Fruit fly (Drosophila melanogaster) whole organism, embryonic: Measurements from ENCODE around the gene Utx.
A peak's percentile ranks its signal among the peaks of the same experiment; 100 is the strongest.

Experiments
- ATbp ChIP-seq: fragments of 200-800 bp; sonication (Bioruptor generic); optimal IDR thresholded peaks from 2 replicates; lab custom pipeline; 2017; ENCODE audit warnings: missing biosample characterization, mild to moderate bottlenecking, missing genetic modification characterization, missing genetic modification reagents
- Adf1 ChIP-seq: fragments of 200-800 bp; sonication (Bioruptor generic); IDR thresholded peaks from 2 replicates; pipeline ENCODE4 v1.3.6; 2022; ENCODE audit warnings: missing biosample characterization, missing genetic modification characterization
- Awh ChIP-seq: fragments of 200-800 bp; sonication (Bioruptor generic); IDR thresholded peaks from 2 replicates; pipeline ENCODE4, ENCODE4 v1.3.6; 2022; ENCODE audit warnings: missing biosample characterization, missing genetic modification characterization
- BEAF-32 ChIP-seq: fragments of 200-800 bp; sonication (Bioruptor generic); optimal IDR thresholded peaks from 3 replicates; lab custom pipeline; 2017; ENCODE audit warnings: missing biosample characterization, missing genetic modification characterization, mild to moderate bottlenecking, moderate library complexity, missing genetic modification reagents
- CG10431 ChIP-seq: fragments of 200-800 bp; sonication (Bioruptor generic); optimal IDR thresholded peaks from 3 replicates; lab custom pipeline; 2018; ENCODE audit warnings: missing biosample characterization, mild to moderate bottlenecking, missing genetic modification characterization
- CG11085 ChIP-seq: fragments of 200-800 bp; sonication (Bioruptor generic); IDR thresholded peaks from 2 replicates; pipeline ENCODE4 v1.3.6; 2022; ENCODE audit warnings: missing biosample characterization, missing genetic modification characterization
- CG11560 ChIP-seq: fragments of 200-800 bp; sonication (Bioruptor generic); IDR thresholded peaks from 3 replicates; pipeline ENCODE4 v1.3.6; 2022; ENCODE audit warnings: missing biosample characterization, missing genetic modification characterization
- CG15479 ChIP-seq: fragments of 200-800 bp; sonication (Bioruptor generic); optimal IDR thresholded peaks from 3 replicates; lab custom pipeline; 2019; ENCODE audit warnings: missing biosample characterization, mild to moderate bottlenecking, missing genetic modification characterization, moderate library complexity
- CG18262 ChIP-seq: fragments of 200-800 bp; optimal IDR thresholded peaks from 3 replicates; lab custom pipeline; 2019; ENCODE audit warnings: missing biosample characterization, mild to moderate bottlenecking, missing genetic modification characterization, moderate library complexity
- CG18764 ChIP-seq: fragments of 200-800 bp; sonication (Bioruptor generic); optimal IDR thresholded peaks from 3 replicates; lab custom pipeline; 2016; ENCODE audit warnings: missing biosample characterization, missing genetic modification characterization
- CG2199 ChIP-seq: fragments of 200-800 bp; sonication (Bioruptor generic); IDR thresholded peaks from 3 replicates; pipeline ENCODE4 v1.3.6; 2022; ENCODE audit warnings: missing biosample characterization, missing genetic modification characterization
- CG2202 ChIP-seq: fragments of 200-800 bp; sonication (Bioruptor generic); optimal IDR thresholded peaks from 2 replicates; lab custom pipeline; 2018; ENCODE audit warnings: missing biosample characterization, mild to moderate bottlenecking, missing genetic modification characterization
- CG2875 ChIP-seq: fragments of 200-800 bp; sonication (Bioruptor generic); optimal IDR thresholded peaks from 2 replicates; lab custom pipeline; 2017; ENCODE audit warnings: missing biosample characterization, mild to moderate bottlenecking, missing genetic modification characterization, missing genetic modification reagents
- CG4707 ChIP-seq: fragments of 200-800 bp; sonication (Bioruptor generic); optimal IDR thresholded peaks from 2 replicates; lab custom pipeline; 2018; ENCODE audit warnings: missing biosample characterization, mild to moderate bottlenecking, missing genetic modification characterization, moderate library complexity
- CG7556 ChIP-seq: fragments of 200-800 bp; sonication (Bioruptor generic); optimal IDR thresholded peaks from 2 replicates; lab custom pipeline; 2017; ENCODE audit warnings: missing biosample characterization, mild to moderate bottlenecking, missing genetic modification characterization
- CG7839 ChIP-seq: fragments of 200-800 bp; sonication (Bioruptor generic); optimal IDR thresholded peaks from 3 replicates; lab custom pipeline; 2018; ENCODE audit warnings: missing biosample characterization, mild to moderate bottlenecking, missing genetic modification characterization, moderate library complexity
- CG7928 ChIP-seq: fragments of 200-800 bp; sonication (Bioruptor generic); optimal IDR thresholded peaks from 2 replicates; lab custom pipeline; 2017; ENCODE audit warnings: missing biosample characterization, mild to moderate bottlenecking, missing genetic modification characterization
- CG8089 ChIP-seq: fragments of 200-800 bp; sonication (Bioruptor generic); optimal IDR thresholded peaks from 3 replicates; lab custom pipeline; 2016; ENCODE audit warnings: missing biosample characterization, missing genetic modification characterization
- CG9215 ChIP-seq: fragments of 200-800 bp; sonication (Bioruptor generic); IDR thresholded peaks from 2 replicates; pipeline ENCODE4 v1.3.6; 2022; ENCODE audit warnings: missing biosample characterization, missing genetic modification characterization
- Dad ChIP-seq: fragments of 200-800 bp; sonication (Bioruptor generic); optimal IDR thresholded peaks from 3 replicates; lab custom pipeline; 2016; ENCODE audit warnings: missing biosample characterization, missing genetic modification characterization
- Deaf1 ChIP-seq: fragments of 200-800 bp; optimal IDR thresholded peaks from 3 replicates; lab custom pipeline; 2019; ENCODE audit warnings: missing biosample characterization, mild to moderate bottlenecking, missing genetic modification characterization, moderate library complexity
- Doc2 ChIP-seq: fragments of 200-800 bp; sonication (Bioruptor generic); IDR thresholded peaks from 2 replicates; pipeline ENCODE4 v1.3.6; 2022; ENCODE audit warnings: missing biosample characterization, missing genetic modification characterization
- E2f1 ChIP-seq: fragments of 200-800 bp; sonication (Bioruptor generic); IDR thresholded peaks from 2 replicates; pipeline ENCODE4 v1.3.6; 2022; ENCODE audit warnings: missing biosample characterization, missing genetic modification characterization
- Lim3 ChIP-seq: fragments of 200-800 bp; sonication (Bioruptor generic); IDR thresholded peaks from 2 replicates; pipeline ENCODE4 v1.3.6; 2022; ENCODE audit warnings: missing biosample characterization, missing genetic modification characterization
- NK7.1 ChIP-seq: fragments of 200-800 bp; sonication (Bioruptor generic); optimal IDR thresholded peaks from 3 replicates; lab custom pipeline; 2016; ENCODE audit warnings: missing biosample characterization, missing genetic modification characterization
- NfI ChIP-seq: fragments of 200-800 bp; sonication (Bioruptor generic); optimal IDR thresholded peaks from 3 replicates; lab custom pipeline; 2018; ENCODE audit warnings: missing biosample characterization, mild to moderate bottlenecking, missing genetic modification characterization, moderate library complexity
- Oaz ChIP-seq: fragments of 200-800 bp; sonication (Bioruptor generic); IDR thresholded peaks from 2 replicates; pipeline ENCODE4 v1.3.6; 2022; ENCODE audit warnings: missing biosample characterization, missing genetic modification characterization
- Opbp ChIP-seq: fragments of 200-800 bp; sonication (Bioruptor generic); IDR thresholded peaks from 3 replicates; pipeline ENCODE4 v1.3.6; 2022; ENCODE audit warnings: missing biosample characterization, missing genetic modification characterization; ENCODE audit not compliant: partially characterized antibody
- Scr ChIP-seq: fragments of 200-800 bp; sonication (Bioruptor generic); IDR thresholded peaks from 2 replicates; pipeline ENCODE4 v1.3.6; 2022; ENCODE audit warnings: missing biosample characterization, missing genetic modification characterization; ENCODE audit not compliant: partially characterized antibody
- Sin3A ChIP-seq: fragments of >200 bp; optimal IDR thresholded peaks from 2 replicates; lab custom pipeline; 2018
- Six4 ChIP-seq: fragments of 200-800 bp; sonication (Bioruptor generic); optimal IDR thresholded peaks from 2 replicates; lab custom pipeline; 2016; ENCODE audit warnings: missing biosample characterization, missing genetic modification characterization
- al ChIP-seq: fragments of 200-800 bp; sonication (Bioruptor generic); IDR thresholded peaks from 2 replicates; pipeline ENCODE4 v1.3.6; 2022; ENCODE audit warnings: missing biosample characterization, missing genetic modification characterization
- ara ChIP-seq: fragments of 200-800 bp; sonication (Bioruptor generic); IDR thresholded peaks from 2 replicates; pipeline ENCODE4 v1.3.6; 2022; ENCODE audit warnings: missing biosample characterization, missing genetic modification characterization
- bsh ChIP-seq, 2 experiments: fragments of 200-800 bp; sonication (Bioruptor generic); optimal IDR thresholded peaks; 2 replicates each; lab custom pipeline; 2017 to 2018; ENCODE audit warnings: mild to moderate bottlenecking in 2 of 2, missing biosample characterization in 2 of 2, missing genetic modification characterization in 2 of 2, moderate library complexity in 1 of 2
- corto ChIP-seq: fragments of 200-800 bp; sonication (Bioruptor generic); optimal IDR thresholded peaks from 2 replicates; lab custom pipeline; 2016; ENCODE audit warnings: missing biosample characterization, mild to moderate bottlenecking, missing genetic modification characterization, moderate library complexity
- crol ChIP-seq: fragments of 200-800 bp; sonication (Bioruptor generic); IDR thresholded peaks from 2 replicates; pipeline ENCODE4 v1.3.6; 2022; ENCODE audit warnings: missing biosample characterization, missing genetic modification characterization
- gem ChIP-seq: fragments of 200-800 bp; sonication (Bioruptor generic); optimal IDR thresholded peaks from 2 replicates; lab custom pipeline; 2019; ENCODE audit warnings: missing biosample characterization, mild to moderate bottlenecking, missing genetic modification characterization, moderate library complexity
- hbn ChIP-seq: fragments of 200-800 bp; sonication (Bioruptor generic); IDR thresholded peaks from 2 replicates; pipeline ENCODE4 v1.3.6; 2022; ENCODE audit warnings: missing biosample characterization, missing genetic modification characterization; ENCODE audit not compliant: partially characterized antibody
- hth ChIP-seq: fragments of >200 bp; optimal IDR thresholded peaks from 2 replicates; lab custom pipeline; 2017; ENCODE audit warnings: inconsistent platforms
- jing ChIP-seq: fragments of 200-800 bp; sonication (Bioruptor generic); optimal IDR thresholded peaks from 2 replicates; lab custom pipeline; 2018; ENCODE audit warnings: missing biosample characterization, mild to moderate bottlenecking, missing genetic modification characterization
- jumu ChIP-seq: fragments of 200-800 bp; sonication (Bioruptor generic); optimal IDR thresholded peaks from 3 replicates; lab custom pipeline; 2016; ENCODE audit warnings: missing biosample characterization, missing genetic modification characterization
- lab ChIP-seq: fragments of 200-800 bp; sonication (Bioruptor generic); optimal IDR thresholded peaks from 3 replicates; lab custom pipeline; 2017; ENCODE audit warnings: missing biosample characterization, missing genetic modification characterization, mild to moderate bottlenecking, moderate library complexity, missing genetic modification reagents
- nerfin-2 ChIP-seq: fragments of 200-800 bp; sonication (Bioruptor generic); IDR thresholded peaks from 2 replicates; pipeline ENCODE4 v1.3.6; 2022; ENCODE audit warnings: missing biosample characterization, missing genetic modification characterization; ENCODE audit not compliant: partially characterized antibody
- peb ChIP-seq: fragments of 200-800 bp; sonication (Bioruptor generic); IDR thresholded peaks from 2 replicates; pipeline ENCODE4 v1.3.6; 2022; ENCODE audit warnings: missing biosample characterization, missing genetic modification characterization
- pita ChIP-seq: fragments of 200-800 bp; sonication (Bioruptor generic); optimal IDR thresholded peaks from 2 replicates; lab custom pipeline; 2017; ENCODE audit warnings: missing biosample characterization, mild to moderate bottlenecking, missing genetic modification characterization
- pnt ChIP-seq: fragments of 200-800 bp; sonication (Bioruptor generic); optimal IDR thresholded peaks from 3 replicates; lab custom pipeline; 2016; ENCODE audit warnings: missing biosample characterization, missing genetic modification characterization
- row ChIP-seq: fragments of 200-800 bp; sonication (Bioruptor generic); IDR thresholded peaks from 3 replicates; pipeline ENCODE4 v1.3.6; 2022; ENCODE audit warnings: missing biosample characterization, missing genetic modification characterization
- sens-2 ChIP-seq: fragments of 200-800 bp; sonication (Bioruptor generic); IDR thresholded peaks from 2 replicates; pipeline ENCODE4 v1.3.6; 2022; ENCODE audit warnings: missing biosample characterization, missing genetic modification characterization
- sna ChIP-seq: fragments of 200-800 bp; sonication (Bioruptor generic); IDR thresholded peaks from 2 replicates; pipeline ENCODE4 v1.3.6; 2022; ENCODE audit warnings: missing biosample characterization, missing genetic modification characterization; ENCODE audit not compliant: partially characterized antibody
- toy ChIP-seq: fragments of 200-800 bp; sonication (Bioruptor generic); IDR thresholded peaks from 2 replicates; pipeline ENCODE4 v1.3.6; 2022; ENCODE audit warnings: missing biosample characterization, missing genetic modification characterization
- tup ChIP-seq: fragments of 200-800 bp; sonication (Bioruptor generic); optimal IDR thresholded peaks from 2 replicates; lab custom pipeline; 2016; ENCODE audit warnings: missing biosample characterization, mild to moderate bottlenecking, missing genetic modification characterization, moderate library complexity
- vfl ChIP-seq: fragments of 200-800 bp; sonication (Bioruptor generic); optimal IDR thresholded peaks from 2 replicates; lab custom pipeline; 2016; ENCODE audit warnings: missing biosample characterization, missing genetic modification characterization

The Utx gene

DNA sequence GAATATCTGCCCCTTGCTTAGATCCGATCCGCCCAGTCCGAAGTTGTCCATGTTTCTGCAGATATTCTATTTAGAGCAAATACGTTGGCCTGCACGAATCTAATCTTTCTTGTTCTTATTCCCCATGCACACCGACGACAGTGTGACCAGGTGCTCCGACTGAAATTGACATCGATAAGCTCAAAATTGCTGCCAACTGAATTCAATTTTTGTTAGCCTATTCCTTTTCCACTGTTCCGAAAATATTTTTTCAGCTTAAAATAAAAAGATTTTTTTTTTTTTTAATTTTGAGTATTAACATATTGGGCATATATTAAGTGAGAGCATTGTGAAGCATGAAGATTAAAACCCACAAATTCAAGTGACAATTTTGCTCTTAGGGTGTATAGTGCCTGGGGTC is 25.2 kb upstream of the Utx start, which contains the start of gene nmd (continued):
- TF ChIP-seq NK7.1 (GFP tag; lab: Kevin White, UChicago), result no peak
- 0 out of 2 replicates have a peak, but pooled peaks have one; percentile 28 for TF ChIP-seq Awh (GFP tag; lab: Robert Waterston, UW)
- no peak for TF ChIP-seq CG11560 (tag; lab: Robert Waterston, UW)
- peak; percentile 91 for TF ChIP-seq CG10431
- no peak for TF ChIP-seq CG18764 (GFP tag; lab: Kevin White, UChicago)
- no peak for TF ChIP-seq Deaf1 (tag; lab: Kevin White, UChicago)
- no peak for TF ChIP-seq corto (GFP tag; lab: Kevin White, UChicago)
- no peak for TF ChIP-seq vfl (GFP tag; lab: Kevin White, UChicago)
- TF ChIP-seq pita, result no peak
- peak; percentile 19; the same call in 1 of the 2 replicates for TF ChIP-seq Scr (GFP tag; lab: Robert Waterston, UW)
- TF ChIP-seq Dad (GFP tag; lab: Kevin White, UChicago), result no peak
- TF ChIP-seq crol (GFP tag; lab: Robert Waterston, UW), result no peak
- no peak for TF ChIP-seq CG7928
- no peak for TF ChIP-seq CG2875 (GFP tag; lab: Kevin White, UChicago)
- no peak for TF ChIP-seq tup (GFP tag; lab: Kevin White, UChicago)
- peak; percentile 20 for TF ChIP-seq NfI (GFP tag; lab: Kevin White, UChicago)
- no peak for TF ChIP-seq ara (GFP tag; lab: Robert Waterston, UW)
- no peak for TF ChIP-seq toy (GFP tag; lab: Robert Waterston, UW)
- TF ChIP-seq E2f1, result no peak
- TF ChIP-seq Oaz (GFP tag; lab: Robert Waterston, UW), result no peak
- TF ChIP-seq sna (GFP tag; lab: Robert Waterston, UW), result no peak
- TF ChIP-seq Lim3 (GFP tag; lab: Robert Waterston, UW), result no peak
- TF ChIP-seq gem (tag; lab: Kevin White, UChicago), result peak; percentile 16
- TF ChIP-seq CG7556 (GFP tag; lab: Kevin White, UChicago), result no peak
- TF ChIP-seq peb (GFP tag; lab: Robert Waterston, UW), result no peak
- no peak for TF ChIP-seq CG2202 (tag; lab: Kevin White, UChicago)
- TF ChIP-seq CG8089 (GFP tag; lab: Kevin White, UChicago), result no peak
- no peak for TF ChIP-seq Adf1 (GFP tag; lab: Robert Waterston, UW)
- TF ChIP-seq CG2199 (GFP tag; lab: Robert Waterston, UW), result no peak
- TF ChIP-seq pnt (GFP tag; lab: Kevin White, UChicago), result no peak
- TF ChIP-seq sens-2 (GFP tag; lab: Robert Waterston, UW), result no peak
- no peak for TF ChIP-seq CG9215 (GFP tag; lab: Robert Waterston, UW)
- TF ChIP-seq CG4707 (GFP tag; lab: Kevin White, UChicago), result no peak
- peak; percentile 41 for TF ChIP-seq BEAF-32
- TF ChIP-seq row (GFP tag; lab: Robert Waterston, UW), result peak; percentile 81
- no peak for TF ChIP-seq al
- TF ChIP-seq hth, result no peak
- TF ChIP-seq lab (GFP tag; lab: Kevin White, UChicago), result no peak
- TF ChIP-seq hbn (GFP tag; lab: Robert Waterston, UW), result no peak
- TF ChIP-seq Sin3A (lab: Kevin White, UChicago), result peak; percentile 35
- TF ChIP-seq bsh (GFP tag; optimal IDR thresholded peaks at IDR 0.05; lab: Kevin White, UChicago), result no peak
- TF ChIP-seq CG15479 (GFP tag; lab: Kevin White, UChicago), result no peak
- no peak for TF ChIP-seq ATbp (GFP tag; lab: Kevin White, UChicago)
- no peak for TF ChIP-seq CG18262 (tag; lab: Kevin White, UChicago)
- TF ChIP-seq CG7839 (tag; lab: Kevin White, UChicago), result peak; percentile 2
- no peak for TF ChIP-seq Doc2
- no peak for TF ChIP-seq Opbp (GFP tag; lab: Robert Waterston, UW)
- TF ChIP-seq nerfin-2 (GFP tag; lab: Robert Waterston, UW), result no peak
- no peak for TF ChIP-seq jumu (GFP tag; lab: Kevin White, UChicago)
- no peak for TF ChIP-seq Six4
- no peak for TF ChIP-seq CG11085
- no peak for TF ChIP-seq jing (GFP tag; lab: Kevin White, UChicago)
